Worm (Caenorhabditis elegans): ENCODE results near the gene srg-62.

ce11 chrV:2718688-2719185, 23.5 kb downstream of the srg-62 start, which contains the start of gene srt-29:
- TF ChIP-seq ztf-29 (GFP tag; IDR thresholded peaks at IDR 0.05) (no peak), flt-1 (GFP tag; IDR thresholded peaks at IDR 0.05) (no peak), ref-1 (GFP tag; conservative IDR thresholded peaks at IDR 0.05) (no peak), tab-1 (GFP tag; IDR thresholded peaks at IDR 0.05) (no peak)

All from whole organism, midembryonic.